Worm (Caenorhabditis elegans) whole organism, L4/young adult: Measurements from ENCODE around the gene C06E4.5.
"Not testable (repeated sequence)": the region's sequence is repeated elsewhere in the genome, so short reads cannot be mapped to it uniquely, and the experiment has no call there.

Experiments
- W03F9.2 ChIP-seq: fragments of 150-350 bp; optimal IDR thresholded peaks from 2 replicates; lab custom pipeline; 2014; ENCODE audit warnings: missing biosample characterization, missing genetic modification characterization
- dao-5 ChIP-seq: sonication (generic microtip); optimal IDR thresholded peaks from 2 replicates; lab custom pipeline; 2016; ENCODE audit warnings: missing genotype, missing genetic modification characterization, moderate library complexity, missing compliant biosample characterization
- him-1 ChIP-seq: sonication (generic microtip); optimal IDR thresholded peaks from 2 replicates; lab custom pipeline; 2016; ENCODE audit warnings: missing genotype, missing genetic modification reagents, missing genetic modification characterization, missing compliant biosample characterization

The C06E4.5 gene

DNA sequence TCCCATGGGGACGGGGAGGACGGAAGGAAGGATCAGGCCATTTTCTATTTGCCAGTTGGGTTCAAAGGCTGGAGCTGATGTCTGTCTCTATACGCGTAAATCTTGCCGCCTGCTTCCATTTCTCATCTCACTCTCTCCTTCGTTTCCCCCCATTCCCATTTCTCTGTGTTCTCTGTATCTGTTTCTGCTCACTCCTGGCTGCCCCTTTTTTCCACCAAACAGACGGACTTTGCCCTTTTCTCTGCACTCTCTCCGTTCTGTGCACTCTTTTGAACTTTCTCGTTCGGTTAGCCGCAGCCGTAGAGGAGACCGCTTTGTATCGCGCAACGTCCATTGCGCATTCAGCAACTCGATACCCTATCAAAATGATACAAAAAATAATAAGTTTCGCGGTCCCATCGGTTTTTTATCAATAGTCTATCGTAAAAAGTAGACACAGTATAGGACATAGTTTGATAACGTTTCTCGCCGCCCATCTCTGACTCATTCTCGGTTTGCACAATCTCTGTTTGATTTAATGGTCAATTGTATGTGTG lies 19.3 kb upstream of the C06E4.5 start:
- TF ChIP-seq him-1 (tag; lab: Kevin White, UChicago) (no peak), dao-5 (tag; lab: Kevin White, UChicago) (no peak), W03F9.2 (tag; lab: Kevin White, UChicago) (no peak)

DNA sequence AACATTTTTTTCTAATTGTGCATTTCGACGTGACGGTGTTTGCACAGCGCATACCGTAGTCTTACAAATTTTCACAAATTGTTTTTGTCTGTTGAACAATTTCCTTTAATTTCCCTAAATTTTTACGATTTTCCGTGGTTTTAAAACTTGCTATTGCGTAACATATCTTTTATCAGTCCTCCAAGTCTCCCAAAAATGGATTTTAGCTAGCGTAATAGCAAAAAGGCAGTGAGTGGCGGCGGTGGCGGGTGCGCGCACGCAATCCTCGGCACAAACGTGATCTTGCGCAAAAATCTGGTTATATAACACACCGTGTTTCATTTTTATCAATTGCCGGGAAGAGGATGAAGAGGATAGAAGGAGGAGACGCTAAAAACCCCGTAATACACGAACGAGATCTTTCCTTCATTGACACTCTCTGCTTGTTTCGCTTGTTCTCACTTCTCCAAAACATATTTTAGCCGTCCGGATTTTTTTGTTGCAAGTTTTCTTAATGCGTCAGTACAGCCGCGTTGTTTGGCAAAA lies 18.5 kb upstream of the C06E4.5 start:
- TF ChIP-seq him-1 (tag; lab: Kevin White, UChicago) (no peak), W03F9.2 (tag; lab: Kevin White, UChicago) (no peak), dao-5 (tag; lab: Kevin White, UChicago) (no peak)

DNA sequence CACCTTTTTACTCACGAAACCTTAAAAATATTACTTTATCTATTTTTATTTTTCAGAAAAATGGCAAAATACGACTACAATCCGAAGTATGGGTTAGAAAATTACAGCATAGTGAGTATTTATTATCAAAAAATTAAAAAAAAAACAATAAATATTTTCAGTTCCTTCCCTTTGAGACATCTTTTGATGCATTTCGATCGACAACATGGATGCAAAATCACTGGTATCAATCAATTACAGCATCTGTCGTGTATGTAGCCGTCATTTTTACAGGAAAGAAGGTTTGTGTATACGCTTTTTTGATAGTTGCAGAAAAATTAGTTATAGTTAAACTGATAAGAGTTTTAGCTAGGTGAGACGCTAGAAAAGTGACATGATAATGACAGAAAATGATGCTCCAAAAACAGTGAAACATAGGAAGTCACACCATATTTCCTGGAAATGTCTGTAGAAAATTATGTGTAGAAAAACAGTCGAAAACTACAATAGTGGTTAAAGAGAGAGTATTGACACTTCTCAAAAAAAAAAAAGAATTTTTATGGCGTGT lies 17.0 kb upstream of the C06E4.5 start, which contains the start of gene elo-3:
elo-3 (plus strand) TSS at position 51 of the 547 bp plus-strand sequence.
- TF ChIP-seq dao-5 (tag; lab: Kevin White, UChicago) (no peak), him-1 (tag; lab: Kevin White, UChicago) (no peak), W03F9.2 (tag; lab: Kevin White, UChicago) (no peak)

- no peak for TF ChIP-seq W03F9.2 (tag; lab: Kevin White, UChicago)
- TF ChIP-seq dao-5 (tag; lab: Kevin White, UChicago), result no peak
- no peak for TF ChIP-seq him-1 (tag; lab: Kevin White, UChicago)
Measured at ce11 chrIV:7240564-7240963, 14.2 kb upstream of the C06E4.5 start.

DNA sequence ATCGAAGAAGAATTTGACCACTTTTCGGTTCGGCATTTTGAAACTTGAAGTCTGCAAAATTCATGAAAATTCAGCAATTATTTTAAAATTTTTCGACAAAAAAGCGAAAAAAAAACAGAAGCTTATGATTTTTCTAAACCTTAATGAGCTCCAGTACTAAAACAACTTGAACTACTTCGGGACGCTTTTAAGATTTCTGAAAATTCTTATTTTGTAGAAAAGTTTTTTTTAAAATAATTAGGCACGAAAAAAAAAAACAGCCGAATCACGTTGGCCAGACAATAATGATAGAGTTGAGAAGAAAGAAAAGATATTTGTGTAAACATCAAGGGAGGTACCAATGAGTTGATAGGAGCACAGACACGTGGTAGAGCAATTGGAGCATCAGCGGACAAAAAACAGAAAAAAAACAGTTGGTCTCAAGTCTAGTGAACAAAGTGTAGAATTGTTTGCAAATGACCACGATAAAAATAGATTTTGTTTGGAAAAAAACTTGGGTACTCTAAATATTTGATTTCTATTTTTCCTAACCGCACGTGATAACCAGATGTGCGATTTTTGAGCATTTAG lies 12.5 kb upstream of the C06E4.5 start, which contains the start of gene gstk-2:
gstk-2 (minus strand) TSS at position 51 of the 570 bp plus-strand sequence.
- TF ChIP-seq him-1 (tag; lab: Kevin White, UChicago), result no peak
- no peak for TF ChIP-seq W03F9.2 (tag; lab: Kevin White, UChicago)
- no peak for TF ChIP-seq dao-5 (tag; lab: Kevin White, UChicago)

ce11 chrIV:7243913-7244312 lies 10.9 kb upstream of the C06E4.5 start, which contains the start of gene afmd-1:
Gene afmd-1 (plus strand): TSS chrIV:7244228.
- TF ChIP-seq W03F9.2 (tag; lab: Kevin White, UChicago) (no peak), dao-5 (tag; lab: Kevin White, UChicago) (no peak), him-1 (tag; lab: Kevin White, UChicago) (no peak)

DNA sequence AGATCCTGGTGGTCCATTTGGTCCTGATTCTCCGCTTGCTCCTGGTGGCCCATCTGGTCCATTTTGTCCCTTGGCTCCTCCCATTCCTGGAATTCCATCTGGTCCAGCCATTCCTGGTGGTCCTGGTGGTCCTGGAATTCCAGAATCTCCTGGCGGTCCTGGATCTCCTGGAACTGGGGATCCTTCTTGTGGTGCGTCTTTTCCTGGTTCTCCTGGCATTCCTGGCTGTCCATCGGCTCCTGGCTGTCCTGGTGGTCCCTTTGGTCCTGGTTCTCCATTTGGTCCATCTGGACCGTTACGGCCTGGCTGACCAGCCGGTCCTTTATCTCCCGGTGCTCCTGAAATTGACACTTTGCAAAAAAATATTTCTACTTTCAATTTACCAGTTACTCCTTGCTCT lies 9.2 kb upstream of the C06E4.5 start:
- no peak for TF ChIP-seq him-1 (tag; lab: Kevin White, UChicago)
- no peak for TF ChIP-seq dao-5 (tag; lab: Kevin White, UChicago)
- TF ChIP-seq W03F9.2 (tag; lab: Kevin White, UChicago), result no peak

ce11 chrIV:7246553-7246952 lies 8.2 kb upstream of the C06E4.5 start, which contains the start of gene col-114:
Gene col-114 (minus strand): TSS chrIV:7246653.
- TF ChIP-seq dao-5 (tag; lab: Kevin White, UChicago), result no peak
- no peak for TF ChIP-seq W03F9.2 (tag; lab: Kevin White, UChicago)
- TF ChIP-seq him-1 (tag; lab: Kevin White, UChicago), result no peak

DNA sequence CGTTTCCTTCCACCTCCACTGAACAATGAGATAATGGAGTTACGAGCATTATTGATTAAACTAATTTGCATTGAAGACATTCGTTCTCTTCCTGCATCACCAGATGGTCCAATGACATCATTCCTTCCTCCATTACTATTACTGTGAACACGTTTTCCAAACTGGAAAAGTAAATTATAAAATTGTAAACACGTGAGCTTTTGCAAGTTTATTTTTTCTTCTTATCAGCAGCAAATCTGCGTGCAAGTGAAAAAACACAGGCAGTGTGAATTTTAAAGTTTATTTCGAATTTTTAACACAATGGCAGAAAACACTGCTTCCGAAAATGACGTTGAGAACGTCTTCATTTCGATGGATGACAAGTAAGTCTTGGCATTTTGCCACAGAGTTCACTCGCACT lies 7.5 kb upstream of the C06E4.5 start, which contains the start of gene D2024.1:
D2024.1 (plus strand) TSS at position 301 of the 400 bp plus-strand sequence.
- TF ChIP-seq dao-5, him-1, W03F9.2 (tag; lab: Kevin White, UChicago): not testable (repeated sequence)

ce11 chrIV:7250158-7250557 lies 4.6 kb upstream of the C06E4.5 start, which contains the start of gene D2024.18:
Gene D2024.18 (plus strand): TSS chrIV:7250458.
- TF ChIP-seq W03F9.2 (tag; lab: Kevin White, UChicago) (no peak), dao-5 (tag; lab: Kevin White, UChicago) (no peak), him-1 (tag; lab: Kevin White, UChicago) (no peak)

ce11 chrIV:7253271-7253670 lies 1.5 kb upstream of the C06E4.5 start:
- TF ChIP-seq W03F9.2 (tag; lab: Kevin White, UChicago) (no peak), him-1 (tag; lab: Kevin White, UChicago) (no peak), dao-5 (tag; lab: Kevin White, UChicago) (no peak)

ce11 chrIV:7258253-7258652 lies 3.5 kb downstream of the C06E4.5 start, which contains the start of gene C06E4.6:
Gene C06E4.6 (minus strand): TSS chrIV:7258303.
- TF ChIP-seq W03F9.2 (tag; lab: Kevin White, UChicago) (no peak), him-1 (tag; lab: Kevin White, UChicago) (no peak), dao-5 (tag; lab: Kevin White, UChicago) (no peak)

DNA sequence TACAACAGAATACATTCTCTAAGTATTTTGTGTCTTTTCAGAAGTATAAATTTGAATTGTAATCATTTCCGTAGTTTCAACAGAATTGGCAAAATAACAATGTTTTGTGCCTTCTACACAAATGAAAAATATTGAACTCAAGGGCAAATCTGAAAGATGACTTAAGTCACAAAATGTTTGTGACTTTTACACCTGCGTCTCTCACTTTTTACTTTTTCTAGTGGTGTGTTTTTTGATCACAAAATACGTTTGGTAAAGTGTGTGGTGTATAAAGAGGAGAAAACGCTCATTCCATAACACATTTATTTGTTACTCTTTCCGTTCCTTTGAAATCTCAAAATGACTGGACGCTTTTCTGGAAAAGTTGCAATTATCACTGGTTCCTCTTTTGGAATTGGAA lies 5.8 kb downstream of the C06E4.5 start, which contains the start of gene C06E4.3:
C06E4.3 (plus strand) TSS at position 289 of the 400 bp plus-strand sequence.
- TF ChIP-seq dao-5 (tag; lab: Kevin White, UChicago) (no peak), him-1 (tag; lab: Kevin White, UChicago) (no peak), W03F9.2 (tag; lab: Kevin White, UChicago) (no peak)
